Worm (Caenorhabditis elegans): ENCODE data around the gene pqn-90.

DNA sequence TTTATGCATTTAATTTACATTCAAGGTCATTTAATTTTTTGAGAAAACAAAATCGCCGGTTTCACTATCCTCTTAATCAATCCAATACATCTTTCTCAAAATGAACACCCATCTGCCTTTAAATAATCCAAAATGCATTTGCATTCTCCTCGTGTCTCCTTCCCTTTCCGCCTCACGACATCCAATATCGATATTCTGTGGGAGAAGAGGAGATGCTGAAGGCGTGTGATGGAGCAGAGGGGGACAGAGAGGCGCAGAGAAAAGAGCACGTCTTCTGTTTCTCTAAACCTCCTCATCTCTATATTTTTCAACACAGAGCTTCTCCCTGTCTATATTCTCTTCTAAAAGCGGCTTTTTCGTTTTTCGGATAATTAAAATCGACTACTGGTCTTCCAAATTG is 31.5 kb downstream of the pqn-90 start, which contains the start of gene Y73F8A.5:
- no peak for TF ChIP-seq aptf-3 (GFP tag; IDR thresholded peaks at IDR 0.05)
- no peak for TF ChIP-seq dpff-1 (tag; optimal IDR thresholded peaks at IDR 0.05)
- no peak for TF ChIP-seq ama-1 (optimal IDR thresholded peaks at IDR 0.05)
- TF ChIP-seq ama-1 (GFP tag; optimal IDR thresholded peaks at IDR 0.05) = no peak
